Fruit fly (Drosophila melanogaster) whole organism, embryonic: ENCODE measurements around the gene Rbcn-3B.

Experiments used
- BtbVII ChIP-seq: fragments of 200-800 bp; sonication (Bioruptor generic); optimal IDR thresholded peaks from 3 replicates; lab custom pipeline; 2017; ENCODE audit warnings: missing biosample characterization, mild to moderate bottlenecking, missing genetic modification characterization
- CG10274 ChIP-seq: fragments of 200-800 bp; sonication (Bioruptor generic); optimal IDR thresholded peaks from 3 replicates; lab custom pipeline; 2017; ENCODE audit warnings: missing biosample characterization, mild to moderate bottlenecking, missing genetic modification characterization
- CG10654 ChIP-seq: fragments of 200-800 bp; sonication (Bioruptor generic); optimal IDR thresholded peaks from 2 replicates; lab custom pipeline; 2016; ENCODE audit warnings: missing biosample characterization, missing genetic modification characterization
- CG10959 ChIP-seq: fragments of 200-800 bp; sonication (Bioruptor generic); IDR thresholded peaks from 2 replicates; pipeline ENCODE4 v1.3.6; 2022; ENCODE audit warnings: missing biosample characterization, missing genetic modification characterization
- CG11093 ChIP-seq: fragments of 200-800 bp; sonication (Bioruptor generic); IDR thresholded peaks from 3 replicates; pipeline ENCODE4 v1.3.6; 2022; ENCODE audit warnings: missing biosample characterization, missing genetic modification characterization
- CG11247 ChIP-seq: fragments of 200-800 bp; sonication (Bioruptor generic); IDR thresholded peaks from 2 replicates; pipeline ENCODE4 v1.3.6; 2022; ENCODE audit warnings: missing biosample characterization, missing genetic modification characterization
- CG11696 ChIP-seq: fragments of 200-800 bp; sonication (Bioruptor generic); IDR thresholded peaks from 2 replicates; pipeline ENCODE4 v1.3.6; 2022; ENCODE audit warnings: missing biosample characterization, missing genetic modification characterization
- CG12155 ChIP-seq: fragments of 200-800 bp; sonication (Bioruptor generic); optimal IDR thresholded peaks from 3 replicates; lab custom pipeline; 2016; ENCODE audit warnings: missing biosample characterization, missing genetic modification characterization
- CG12659 ChIP-seq: fragments of 200-800 bp; sonication (Bioruptor generic); optimal IDR thresholded peaks from 3 replicates; lab custom pipeline; 2017; ENCODE audit warnings: mild to moderate bottlenecking, missing biosample characterization, missing genetic modification reagents, missing genetic modification characterization
- CG12769 ChIP-seq: fragments of 200-800 bp; sonication (Bioruptor generic); optimal IDR thresholded peaks from 2 replicates; lab custom pipeline; 2019; ENCODE audit warnings: missing biosample characterization, mild to moderate bottlenecking, missing genetic modification characterization, moderate library complexity
- CG14860 ChIP-seq: fragments of 200-800 bp; sonication (Bioruptor generic); IDR thresholded peaks from 3 replicates; pipeline ENCODE4 v1.3.6; 2022; ENCODE audit warnings: missing biosample characterization, missing genetic modification characterization; ENCODE audit not compliant: partially characterized antibody
- CG15479 ChIP-seq: fragments of 200-800 bp; sonication (Bioruptor generic); optimal IDR thresholded peaks from 3 replicates; lab custom pipeline; 2019; ENCODE audit warnings: missing biosample characterization, mild to moderate bottlenecking, missing genetic modification characterization, moderate library complexity
- CG1602 ChIP-seq: fragments of 200-800 bp; sonication (Bioruptor generic); optimal IDR thresholded peaks from 3 replicates; lab custom pipeline; 2016; ENCODE audit warnings: missing biosample characterization, missing genetic modification characterization
- CG17612 ChIP-seq: fragments of 200-800 bp; sonication (Bioruptor generic); IDR thresholded peaks from 2 replicates; pipeline ENCODE4 v1.3.6; 2022; ENCODE audit warnings: missing biosample characterization, missing genetic modification characterization
- CG18011 ChIP-seq: fragments of 200-800 bp; sonication (Bioruptor generic); optimal IDR thresholded peaks from 2 replicates; lab custom pipeline; 2017; ENCODE audit warnings: missing biosample characterization, missing genetic modification characterization, mild to moderate bottlenecking, moderate library complexity, missing genotype
- CG18262 ChIP-seq: fragments of 200-800 bp; optimal IDR thresholded peaks from 3 replicates; lab custom pipeline; 2019; ENCODE audit warnings: missing biosample characterization, mild to moderate bottlenecking, missing genetic modification characterization, moderate library complexity
- CG18476 ChIP-seq: fragments of 200-800 bp; sonication (Bioruptor generic); optimal IDR thresholded peaks from 2 replicates; lab custom pipeline; 2016; ENCODE audit warnings: missing biosample characterization, mild to moderate bottlenecking, missing genetic modification characterization
- CG2199 ChIP-seq: fragments of 200-800 bp; sonication (Bioruptor generic); IDR thresholded peaks from 3 replicates; pipeline ENCODE4 v1.3.6; 2022; ENCODE audit warnings: missing biosample characterization, missing genetic modification characterization
- CG2678 ChIP-seq: fragments of 200-800 bp; sonication (Bioruptor generic); optimal IDR thresholded peaks from 3 replicates; lab custom pipeline; 2019; ENCODE audit warnings: missing biosample characterization, mild to moderate bottlenecking, missing genetic modification characterization, moderate library complexity
- CG3163 ChIP-seq: fragments of 200-800 bp; sonication (Bioruptor generic); optimal IDR thresholded peaks from 3 replicates; lab custom pipeline; 2016; ENCODE audit warnings: missing biosample characterization, missing genetic modification characterization
- CG3407 ChIP-seq: fragments of 200-800 bp; sonication (Bioruptor generic); optimal IDR thresholded peaks from 2 replicates; lab custom pipeline; 2018; ENCODE audit warnings: missing biosample characterization, mild to moderate bottlenecking, missing genetic modification characterization
- CG3726 ChIP-seq: fragments of 200-800 bp; sonication (Bioruptor generic); IDR thresholded peaks from 3 replicates; pipeline ENCODE4, ENCODE4 v1.3.6; 2022; ENCODE audit warnings: missing biosample characterization, missing genetic modification characterization
- CG6654 ChIP-seq: fragments of 200-800 bp; sonication (Bioruptor generic); optimal IDR thresholded peaks from 2 replicates; lab custom pipeline; 2017; ENCODE audit warnings: missing biosample characterization, mild to moderate bottlenecking, missing genetic modification characterization
- CG6854 ChIP-seq: fragments of 200-800 bp; sonication (Bioruptor generic); optimal IDR thresholded peaks from 3 replicates; lab custom pipeline; 2017; ENCODE audit warnings: missing biosample characterization, mild to moderate bottlenecking, missing genetic modification characterization
- CG7786 ChIP-seq: fragments of 200-800 bp; sonication (Bioruptor generic); optimal IDR thresholded peaks from 2 replicates; lab custom pipeline; 2016; ENCODE audit warnings: missing biosample characterization, missing genetic modification characterization
- CG8281 ChIP-seq: fragments of 200-800 bp; sonication (Bioruptor generic); optimal IDR thresholded peaks from 2 replicates; lab custom pipeline; 2018; ENCODE audit warnings: missing biosample characterization, mild to moderate bottlenecking, missing genetic modification characterization, moderate library complexity
- CkIIα-i1 ChIP-seq: fragments of 200-800 bp; sonication (Bioruptor generic); IDR thresholded peaks from 2 replicates; pipeline ENCODE4 v1.3.6; 2022; ENCODE audit warnings: missing biosample characterization, missing genetic modification characterization
- Dad ChIP-seq: fragments of 200-800 bp; sonication (Bioruptor generic); optimal IDR thresholded peaks from 3 replicates; lab custom pipeline; 2016; ENCODE audit warnings: missing biosample characterization, missing genetic modification characterization
- Dip3 ChIP-seq: fragments of 200-800 bp; sonication (Bioruptor generic); optimal IDR thresholded peaks from 3 replicates; lab custom pipeline; 2016; ENCODE audit warnings: missing biosample characterization, missing genetic modification characterization
- Ets97D ChIP-seq: fragments of 200-800 bp; sonication (Bioruptor generic); optimal IDR thresholded peaks from 3 replicates; lab custom pipeline; 2016; ENCODE audit warnings: missing biosample characterization, missing genetic modification characterization
- GATAe ChIP-seq: fragments of 200-800 bp; sonication (Bioruptor generic); conservative IDR thresholded peaks from 2 replicates; pipeline ENCODE4 v1.3.6; 2022; ENCODE audit warnings: missing biosample characterization, missing genetic modification characterization
- Hr3 ChIP-seq: fragments of 200-800 bp; sonication (Bioruptor generic); optimal IDR thresholded peaks from 3 replicates; lab custom pipeline; 2016; ENCODE audit warnings: missing biosample characterization, missing genetic modification characterization
- Hsf ChIP-seq: fragments of 200-800 bp; sonication (Bioruptor generic); optimal IDR thresholded peaks from 3 replicates; lab custom pipeline; 2016; ENCODE audit warnings: missing biosample characterization, missing genetic modification characterization
- MBD-R2 ChIP-seq: fragments of 200-800 bp; sonication (Bioruptor generic); IDR thresholded peaks from 2 replicates; pipeline ENCODE4 v1.3.6; 2022; ENCODE audit warnings: missing biosample characterization, missing genetic modification characterization
- ac ChIP-seq: fragments of 200-800 bp; sonication (Bioruptor generic); optimal IDR thresholded peaks from 3 replicates; lab custom pipeline; 2017; ENCODE audit warnings: missing biosample characterization, mild to moderate bottlenecking, missing genetic modification characterization
- ato ChIP-seq: fragments of 200-800 bp; sonication (Bioruptor generic); IDR thresholded peaks from 2 replicates; pipeline ENCODE4 v1.3.6; 2022; ENCODE audit warnings: missing biosample characterization, missing genetic modification characterization; ENCODE audit not compliant: partially characterized antibody
- bcd ChIP-seq: fragments of 200-800 bp; sonication (Bioruptor generic); optimal IDR thresholded peaks from 2 replicates; lab custom pipeline; 2017; ENCODE audit warnings: missing biosample characterization, mild to moderate bottlenecking, missing genetic modification characterization
- caup ChIP-seq: fragments of 200-800 bp; sonication (Bioruptor generic); optimal IDR thresholded peaks from 3 replicates; lab custom pipeline; 2017; ENCODE audit warnings: missing biosample characterization, mild to moderate bottlenecking, missing genetic modification characterization, moderate library complexity; ENCODE audit not compliant: severe bottlenecking
- danr ChIP-seq: fragments of 200-800 bp; sonication (Bioruptor generic); IDR thresholded peaks from 2 replicates; pipeline ENCODE4 v1.3.6; 2022; ENCODE audit warnings: missing biosample characterization, missing genetic modification characterization
- dm ChIP-seq: fragments of 200-800 bp; sonication (Bioruptor generic); optimal IDR thresholded peaks from 3 replicates; lab custom pipeline; 2016; ENCODE audit warnings: missing biosample characterization, missing genetic modification characterization
- fd96Cb ChIP-seq: fragments of 200-800 bp; sonication (Bioruptor generic); optimal IDR thresholded peaks from 2 replicates; lab custom pipeline; 2018; ENCODE audit warnings: missing biosample characterization, mild to moderate bottlenecking, missing genetic modification characterization, moderate library complexity
- gcm ChIP-seq: fragments of 200-800 bp; sonication (Bioruptor generic); optimal IDR thresholded peaks from 2 replicates; lab custom pipeline; 2019; ENCODE audit warnings: missing biosample characterization, mild to moderate bottlenecking, missing genetic modification characterization, moderate library complexity
- hbn ChIP-seq: fragments of 200-800 bp; sonication (Bioruptor generic); IDR thresholded peaks from 2 replicates; pipeline ENCODE4 v1.3.6; 2022; ENCODE audit warnings: missing biosample characterization, missing genetic modification characterization; ENCODE audit not compliant: partially characterized antibody
- hth ChIP-seq: fragments of >200 bp; optimal IDR thresholded peaks from 2 replicates; lab custom pipeline; 2017; ENCODE audit warnings: inconsistent platforms
- klu ChIP-seq: fragments of 200-800 bp; sonication (Bioruptor generic); IDR thresholded peaks from 2 replicates; pipeline ENCODE4 v1.3.6; 2022; ENCODE audit warnings: missing biosample characterization, missing genetic modification characterization
- nerfin-2 ChIP-seq: fragments of 200-800 bp; sonication (Bioruptor generic); IDR thresholded peaks from 2 replicates; pipeline ENCODE4 v1.3.6; 2022; ENCODE audit warnings: missing biosample characterization, missing genetic modification characterization; ENCODE audit not compliant: partially characterized antibody
- pum ChIP-seq: fragments of 200-800 bp; sonication (Bioruptor generic); optimal IDR thresholded peaks from 2 replicates; lab custom pipeline; 2016; ENCODE audit warnings: missing biosample characterization, missing genetic modification characterization
- row ChIP-seq: fragments of 200-800 bp; sonication (Bioruptor generic); IDR thresholded peaks from 3 replicates; pipeline ENCODE4 v1.3.6; 2022; ENCODE audit warnings: missing biosample characterization, missing genetic modification characterization
- sisA ChIP-seq: fragments of 200-800 bp; sonication (Bioruptor generic); IDR thresholded peaks from 2 replicates; pipeline ENCODE4 v1.3.6; 2022; ENCODE audit warnings: missing biosample characterization, missing genetic modification characterization
- sqz ChIP-seq: fragments of 200-800 bp; sonication (Bioruptor generic); optimal IDR thresholded peaks from 3 replicates; lab custom pipeline; 2018; ENCODE audit warnings: missing biosample characterization, mild to moderate bottlenecking, missing genetic modification characterization
- zf30C ChIP-seq: fragments of 200-800 bp; sonication (Bioruptor generic); optimal IDR thresholded peaks from 3 replicates; lab custom pipeline; 2018; ENCODE audit warnings: missing biosample characterization, mild to moderate bottlenecking, missing genetic modification characterization

Gene Rbcn-3B

DNA sequence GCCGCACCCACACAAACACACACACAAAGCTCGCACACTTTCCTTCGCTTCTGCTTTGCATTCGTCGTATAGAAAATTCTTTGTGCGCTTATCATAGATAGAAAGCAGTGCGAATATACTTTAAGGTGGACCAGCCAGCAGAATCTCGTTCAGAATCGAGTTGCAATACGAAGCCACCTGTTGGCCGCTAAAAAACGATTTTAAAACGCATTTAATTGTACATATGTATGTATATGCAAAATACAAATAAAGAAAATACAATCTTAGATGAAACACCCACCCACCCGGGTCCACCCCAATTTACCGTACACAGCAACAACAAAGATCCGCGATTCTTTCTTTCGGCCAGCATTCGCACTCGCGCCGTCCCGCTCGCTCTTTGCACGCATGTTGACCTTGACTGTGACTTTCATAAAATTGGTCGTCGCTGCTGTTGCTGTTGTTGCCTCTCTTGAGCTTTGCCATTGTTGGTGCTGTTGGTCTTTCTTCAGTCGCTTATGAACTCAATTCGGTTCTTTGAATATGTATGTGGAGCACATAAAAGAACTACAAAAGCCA is 39.9 kb downstream of the Rbcn-3B start (continued):
- TF ChIP-seq CG3726 (GFP tag; lab: Robert Waterston, UW) (no peak), CG2199 (GFP tag; lab: Robert Waterston, UW) (no peak), bcd (GFP tag; lab: Kevin White, UChicago) (peak; percentile 64), dm (GFP tag; lab: Kevin White, UChicago) (no peak), gcm (no peak), Ets97D (GFP tag; lab: Kevin White, UChicago) (no peak), CG14860 (GFP tag; lab: Robert Waterston, UW) (no peak), ac (GFP tag; lab: Kevin White, UChicago) (no peak), danr (no peak), CG3163 (GFP tag; lab: Kevin White, UChicago) (no peak), CG6854 (GFP tag; lab: Kevin White, UChicago) (no peak), CG2678 (tag; lab: Kevin White, UChicago) (peak; percentile 78), CG18262 (tag; lab: Kevin White, UChicago) (peak; percentile 15), hbn (GFP tag; lab: Robert Waterston, UW) (no peak), klu (0 out of 2 replicates have a peak, but pooled peaks have one; percentile 45), Hsf (GFP tag; lab: Kevin White, UChicago) (peak; percentile 42), CkIIα-i1 (no peak), Hr3 (no peak), BtbVII (GFP tag; lab: Kevin White, UChicago) (peak; percentile 67), CG6654 (GFP tag; lab: Kevin White, UChicago) (peak; percentile 33), MBD-R2 (GFP tag; lab: Robert Waterston, UW) (peak; percentile 44; the same call in 1 of the 2 replicates), CG11093 (GFP tag; lab: Robert Waterston, UW) (no peak), sisA (no peak), CG1602 (GFP tag; lab: Kevin White, UChicago) (no peak), zf30C (no peak), fd96Cb (tag; lab: Kevin White, UChicago) (peak; percentile 9), CG18011 (GFP tag; lab: Kevin White, UChicago) (peak; percentile 39), CG17612 (GFP tag; lab: Robert Waterston, UW) (peak; percentile 39; the same call in 1 of the 2 replicates), CG12155 (peak; percentile 59), pum (no peak), CG15479 (GFP tag; lab: Kevin White, UChicago) (no peak), CG3407 (GFP tag; lab: Kevin White, UChicago) (no peak), sqz (GFP tag; lab: Kevin White, UChicago) (no peak), CG12769 (tag; lab: Kevin White, UChicago) (peak; percentile 83), nerfin-2 (GFP tag; lab: Robert Waterston, UW) (no peak), Dip3 (GFP tag; lab: Kevin White, UChicago) (peak; percentile 80), Dad (GFP tag; lab: Kevin White, UChicago) (no peak), CG12659 (GFP tag; lab: Kevin White, UChicago) (peak; percentile 41), CG8281 (no peak), CG11247 (peak; percentile 51; the same call in 1 of the 2 replicates), ato (GFP tag; lab: Robert Waterston, UW) (no peak), CG10654 (GFP tag; lab: Kevin White, UChicago) (no peak), CG11696 (peak; percentile 53; the same call in 1 of the 2 replicates), CG18476 (GFP tag; lab: Kevin White, UChicago) (no peak), CG10274 (GFP tag; lab: Kevin White, UChicago) (peak; percentile 56), caup (peak; percentile 52), CG10959 (GFP tag; lab: Robert Waterston, UW) (no peak), CG7786 (peak; percentile 54), row (GFP tag; lab: Robert Waterston, UW) (peak; percentile 53), hth (no peak), GATAe (no peak)
